Fruit fly (Drosophila melanogaster) whole organism, prepupa: ENCODE results near the gene Gfat2.

ENCODE experiments used
- CG11902 ChIP-seq: fragments of 200-800 bp; sonication (Bioruptor generic); optimal IDR thresholded peaks from 3 replicates; lab custom pipeline; 2016; ENCODE audit warnings: missing biosample characterization, missing genetic modification characterization
- CG31627 ChIP-seq: fragments of 200-800 bp; sonication (Bioruptor generic); optimal IDR thresholded peaks from 3 replicates; lab custom pipeline; 2016; ENCODE audit warnings: missing biosample characterization, missing genetic modification characterization
- CG32006 ChIP-seq: fragments of 200-800 bp; sonication (Bioruptor generic); optimal IDR thresholded peaks from 3 replicates; lab custom pipeline; 2017; ENCODE audit warnings: missing biosample characterization, mild to moderate bottlenecking, missing genetic modification characterization
- CG34406 ChIP-seq: fragments of 200-800 bp; sonication (Bioruptor generic); optimal IDR thresholded peaks from 3 replicates; lab custom pipeline; 2016; ENCODE audit warnings: missing biosample characterization, missing genetic modification characterization
- CG3919 ChIP-seq: fragments of 200-800 bp; sonication (Bioruptor generic); optimal IDR thresholded peaks from 3 replicates; lab custom pipeline; 2016; ENCODE audit warnings: missing biosample characterization, missing genetic modification characterization
- CG4318 ChIP-seq: fragments of 200-800 bp; sonication (Bioruptor generic); optimal IDR thresholded peaks from 3 replicates; lab custom pipeline; 2017; ENCODE audit warnings: missing biosample characterization, mild to moderate bottlenecking, missing genetic modification characterization
- CG6163 ChIP-seq: fragments of 200-800 bp; sonication (Bioruptor generic); IDR thresholded peaks from 3 replicates; pipeline ENCODE4 v1.3.6; 2022; ENCODE audit warnings: missing biosample characterization, missing genetic modification characterization
- CG6792 ChIP-seq: fragments of 200-800 bp; sonication (Bioruptor generic); optimal IDR thresholded peaks from 3 replicates; lab custom pipeline; 2016; ENCODE audit warnings: missing biosample characterization, missing genetic modification characterization
- CG6808 ChIP-seq: fragments of 200-800 bp; sonication (Bioruptor generic); optimal IDR thresholded peaks from 3 replicates; lab custom pipeline; 2017; ENCODE audit warnings: missing biosample characterization, missing genetic modification characterization, mild to moderate bottlenecking, moderate library complexity, missing genetic modification reagents
- CG8119 ChIP-seq: fragments of 200-800 bp; sonication (Bioruptor generic); IDR thresholded peaks from 3 replicates; pipeline ENCODE4 v1.3.6; 2022; ENCODE audit warnings: missing biosample characterization, missing genetic modification characterization
- CG8319 ChIP-seq: fragments of 200-800 bp; sonication (Bioruptor generic); optimal IDR thresholded peaks from 3 replicates; lab custom pipeline; 2016; ENCODE audit warnings: missing biosample characterization, missing genetic modification characterization
- CG8632 ChIP-seq: fragments of 200-800 bp; sonication (Bioruptor generic); optimal IDR thresholded peaks from 3 replicates; lab custom pipeline; 2016; ENCODE audit warnings: missing biosample characterization, missing genetic modification characterization
- CG9139 ChIP-seq: fragments of 200-800 bp; sonication (Bioruptor generic); optimal IDR thresholded peaks from 3 replicates; lab custom pipeline; 2017; ENCODE audit warnings: missing biosample characterization, mild to moderate bottlenecking, missing genetic modification characterization
- Eip75B ChIP-seq: fragments of 200-800 bp; sonication (Bioruptor generic); optimal IDR thresholded peaks from 3 replicates; lab custom pipeline; 2016; ENCODE audit warnings: missing biosample characterization, missing genetic modification characterization
- Eip78C ChIP-seq: fragments of 200-800 bp; sonication (Bioruptor generic); peaks from one replicate; lab custom pipeline; 2016; ENCODE audit warnings: missing biosample characterization, missing genetic modification characterization
- Eip93F ChIP-seq: fragments of 200-800 bp; sonication (Bioruptor generic); optimal IDR thresholded peaks from 2 replicates; lab custom pipeline; 2016; ENCODE audit warnings: missing biosample characterization, mild to moderate bottlenecking, missing genetic modification characterization
- Ets96B ChIP-seq: fragments of 200-800 bp; optimal IDR thresholded peaks from 2 replicates; lab custom pipeline; 2019; ENCODE audit warnings: missing biosample characterization, mild to moderate bottlenecking, missing genetic modification characterization, moderate library complexity
- Gug ChIP-seq: fragments of 200-800 bp; sonication (Bioruptor generic); IDR thresholded peaks from 2 replicates; pipeline ENCODE4 v1.3.6; 2022; ENCODE audit warnings: missing biosample characterization, missing genetic modification characterization
- Hr38 ChIP-seq: sonication (Bioruptor generic); optimal IDR thresholded peaks from 2 replicates; lab custom pipeline; 2016; ENCODE audit warnings: missing biosample characterization, missing genetic modification characterization
- Hr39 ChIP-seq: fragments of 200-800 bp; sonication (Bioruptor generic); optimal IDR thresholded peaks from 2 replicates; lab custom pipeline; 2016; ENCODE audit warnings: missing biosample characterization, missing genetic modification characterization
- Hr4 ChIP-seq: fragments of 200-800 bp; sonication (Bioruptor generic); optimal IDR thresholded peaks from 3 replicates; lab custom pipeline; 2016; ENCODE audit warnings: missing biosample characterization, missing genetic modification characterization
- OdsH ChIP-seq: fragments of 200-800 bp; sonication (Bioruptor generic); optimal IDR thresholded peaks from 3 replicates; lab custom pipeline; 2016; ENCODE audit warnings: missing biosample characterization, missing genetic modification characterization
- Smox ChIP-seq: fragments of 200-800 bp; sonication (Bioruptor generic); optimal IDR thresholded peaks from 3 replicates; lab custom pipeline; 2016; ENCODE audit warnings: missing biosample characterization, missing genetic modification characterization
- Sox102F ChIP-seq: fragments of 200-800 bp; sonication (Bioruptor generic); optimal IDR thresholded peaks from 2 replicates; lab custom pipeline; 2016; ENCODE audit warnings: missing biosample characterization, mild to moderate bottlenecking, missing genetic modification characterization
- Sox14 ChIP-seq: fragments of 200-800 bp; sonication (Bioruptor generic); optimal IDR thresholded peaks from 3 replicates; lab custom pipeline; 2016; ENCODE audit warnings: missing biosample characterization, missing genetic modification characterization
- Sox15 ChIP-seq: fragments of 200-800 bp; sonication (Bioruptor generic); optimal IDR thresholded peaks from 3 replicates; lab custom pipeline; 2016; ENCODE audit warnings: missing biosample characterization, missing genetic modification characterization
- acj6 ChIP-seq: fragments of 200-800 bp; sonication (Bioruptor generic); optimal IDR thresholded peaks from 3 replicates; lab custom pipeline; 2016; ENCODE audit warnings: missing biosample characterization, missing genetic modification characterization
- dac ChIP-seq: fragments of 200-800 bp; sonication (Bioruptor generic); optimal IDR thresholded peaks from 2 replicates; lab custom pipeline; 2017; ENCODE audit warnings: missing biosample characterization, mild to moderate bottlenecking, missing genetic modification characterization
- eg ChIP-seq: fragments of 200-800 bp; sonication (Bioruptor generic); IDR thresholded peaks from 3 replicates; pipeline ENCODE4 v1.3.6; 2022; ENCODE audit warnings: missing biosample characterization, missing genetic modification characterization
- esn ChIP-seq: fragments of 200-800 bp; sonication (Bioruptor generic); optimal IDR thresholded peaks from 2 replicates; lab custom pipeline; 2016; ENCODE audit warnings: missing biosample characterization, mild to moderate bottlenecking, missing genetic modification characterization, moderate library complexity
- fd59A ChIP-seq: fragments of 200-800 bp; sonication (Bioruptor generic); optimal IDR thresholded peaks from 2 replicates; lab custom pipeline; 2017; ENCODE audit warnings: missing biosample characterization, mild to moderate bottlenecking, missing genetic modification characterization, missing genetic modification reagents
- fd85E ChIP-seq: fragments of 200-800 bp; sonication (Bioruptor generic); optimal IDR thresholded peaks from 3 replicates; lab custom pipeline; 2016; ENCODE audit warnings: missing biosample characterization, missing genetic modification characterization
- fkh ChIP-seq: fragments of 200-800 bp; sonication (Bioruptor generic); optimal IDR thresholded peaks from 3 replicates; lab custom pipeline; 2017; ENCODE audit warnings: missing biosample characterization, mild to moderate bottlenecking, missing genetic modification characterization, moderate library complexity
- lz ChIP-seq: fragments of 200-800 bp; sonication (Bioruptor generic); optimal IDR thresholded peaks from 3 replicates; lab custom pipeline; 2016; ENCODE audit warnings: missing biosample characterization, missing genetic modification characterization
- net ChIP-seq: fragments of 200-800 bp; sonication (Bioruptor generic); optimal IDR thresholded peaks from 3 replicates; lab custom pipeline; 2016; ENCODE audit warnings: missing biosample characterization, missing genetic modification characterization
- salr ChIP-seq, 2 experiments: fragments of 200-800 bp; sonication (Bioruptor generic); optimal IDR thresholded peaks; 3 replicates each; lab custom pipeline; 2016 to 2018; ENCODE audit warnings: missing biosample characterization in 2 of 2, missing genetic modification characterization in 2 of 2, mild to moderate bottlenecking in 1 of 2
- spab ChIP-seq: fragments of 200-800 bp; sonication (Bioruptor generic); optimal IDR thresholded peaks from 2 replicates; lab custom pipeline; 2017; ENCODE audit warnings: missing biosample characterization, mild to moderate bottlenecking, missing genetic modification characterization, missing genetic modification reagents
- svp ChIP-seq: fragments of 200-800 bp; sonication (Bioruptor generic); peaks from one replicate; lab custom pipeline; 2016; ENCODE audit warnings: missing biosample characterization, missing genetic modification characterization
- vri ChIP-seq: fragments of 200-800 bp; sonication (Bioruptor generic); optimal IDR thresholded peaks from 3 replicates; lab custom pipeline; 2016; ENCODE audit warnings: missing biosample characterization, mild to moderate bottlenecking, missing genetic modification characterization

Gfat2 gene

DNA sequence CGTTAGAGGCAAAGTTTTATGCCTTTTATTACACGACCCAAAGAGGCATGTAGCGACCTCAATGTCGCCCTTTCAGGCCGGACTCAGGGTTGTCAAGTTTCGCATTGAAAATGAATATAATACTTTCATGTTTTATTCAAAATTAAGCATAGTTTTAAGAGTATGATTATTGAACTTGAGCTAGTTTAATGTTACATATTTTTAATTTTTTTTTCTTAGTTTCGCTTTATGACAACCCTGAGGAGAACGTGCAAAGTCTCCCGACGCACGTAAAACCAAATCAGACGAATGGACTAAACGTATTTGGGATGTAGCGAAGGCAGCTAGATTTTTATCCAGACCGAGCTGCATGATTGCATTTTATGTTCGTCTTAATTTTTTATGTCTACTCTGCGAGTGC is 33.6 kb downstream of the Gfat2 start:
- TF ChIP-seq esn (no peak), Gug (GFP tag; lab: Robert Waterston, UW) (no peak), lz (GFP tag; lab: Kevin White, UChicago) (no peak), CG8319 (GFP tag; lab: Kevin White, UChicago) (no peak), Smox (GFP tag; lab: Kevin White, UChicago) (no peak), Hr39 (GFP tag; lab: Kevin White, UChicago) (no peak), fd59A (GFP tag; lab: Kevin White, UChicago) (no peak), CG8632 (GFP tag; lab: Kevin White, UChicago) (no peak), CG4318 (GFP tag; lab: Kevin White, UChicago) (no peak), CG11902 (GFP tag; lab: Kevin White, UChicago) (no peak), Hr4 (GFP tag; lab: Kevin White, UChicago) (no peak), spab (GFP tag; lab: Kevin White, UChicago) (no peak), fkh (GFP tag; lab: Kevin White, UChicago) (no peak)
- TF ChIP-seq, all 60 proteins: peak for 0

DNA sequence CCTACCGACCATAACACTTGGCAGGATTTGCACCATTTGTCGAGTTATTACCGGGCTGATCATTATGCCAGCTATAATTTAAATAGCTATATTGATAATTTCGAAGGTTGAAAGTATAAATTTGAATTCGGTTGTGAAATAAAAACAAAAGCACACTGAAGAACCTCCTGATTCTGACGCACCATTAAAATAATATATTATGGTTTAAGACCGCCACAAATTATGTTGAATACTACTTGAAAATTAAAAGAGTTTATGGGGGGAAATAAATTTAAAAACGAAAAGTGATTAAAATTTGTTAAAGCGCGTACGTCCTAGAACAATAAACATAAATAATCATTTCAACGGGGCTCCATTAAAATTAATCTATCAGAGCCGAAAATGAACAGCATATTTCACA is 35.1 kb downstream of the Gfat2 start, which contains the start of gene CG12516:
Gene CG12516 (minus strand): TSS at position 101 of the 400 bp plus-strand sequence.
- TF ChIP-seq CG6808 (GFP tag; lab: Kevin White, UChicago) (no peak), Eip78C (GFP tag; lab: Kevin White, UChicago) (no peak), CG8119 (GFP tag; lab: Robert Waterston, UW) (no peak), dac (GFP tag; lab: Kevin White, UChicago) (no peak), Smox (GFP tag; lab: Kevin White, UChicago) (no peak), esn (no peak), Hr4 (GFP tag; lab: Kevin White, UChicago) (no peak), Ets96B (tag; lab: Kevin White, UChicago) (no peak), Sox14 (GFP tag; lab: Kevin White, UChicago) (no peak), spab (GFP tag; lab: Kevin White, UChicago) (no peak), CG3919 (no peak), salr (GFP tag; optimal IDR thresholded peaks at IDR 0.05; lab: Kevin White, UChicago) (no peak), CG11902 (GFP tag; lab: Kevin White, UChicago) (no peak), CG32006 (no peak), Eip93F (GFP tag; lab: Kevin White, UChicago) (no peak), Sox15 (GFP tag; lab: Kevin White, UChicago) (no peak), CG6792 (GFP tag; lab: Kevin White, UChicago) (no peak), net (GFP tag; lab: Kevin White, UChicago) (no peak)

DNA sequence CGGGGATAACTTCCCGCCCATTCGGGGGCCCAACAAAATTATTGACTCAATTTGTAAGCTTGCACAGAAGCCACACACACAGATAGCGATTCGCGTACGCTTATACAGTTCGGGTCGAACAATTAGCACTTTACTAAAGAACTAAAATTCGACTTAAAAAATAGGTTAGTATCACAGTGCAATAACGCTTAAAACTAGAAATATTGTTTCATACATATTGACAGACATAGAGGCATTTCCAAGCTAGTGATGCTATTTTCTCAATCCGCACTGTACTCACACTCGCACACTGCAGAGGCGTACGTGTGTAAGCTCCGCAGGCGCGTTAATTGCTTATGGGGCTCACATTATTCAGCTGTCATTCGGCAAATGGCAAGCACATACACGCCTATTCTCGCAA is 42.1 kb downstream of the Gfat2 start:
- no peak for TF ChIP-seq vri (GFP tag; lab: Kevin White, UChicago)
- TF ChIP-seq Eip93F (GFP tag; lab: Kevin White, UChicago): no peak
- no peak for TF ChIP-seq fd85E (GFP tag; lab: Kevin White, UChicago)
- peak; percentile 6 for TF ChIP-seq Hr39 (GFP tag; lab: Kevin White, UChicago)
- no peak for TF ChIP-seq salr (GFP tag; optimal IDR thresholded peaks at IDR 0.05; lab: Kevin White, UChicago)
- no peak for TF ChIP-seq CG8632 (GFP tag; lab: Kevin White, UChicago)
- TF ChIP-seq Sox102F: no peak
- 0 out of 3 replicates have a peak, but pooled peaks have one; percentile 20 for TF ChIP-seq eg (GFP tag; lab: Robert Waterston, UW)
- no peak for TF ChIP-seq CG11902 (GFP tag; lab: Kevin White, UChicago)
- TF ChIP-seq svp (GFP tag; lab: Kevin White, UChicago): peak; percentile 37
- no peak for TF ChIP-seq CG4318 (GFP tag; lab: Kevin White, UChicago)
- TF ChIP-seq Sox14 (GFP tag; lab: Kevin White, UChicago): no peak
- TF ChIP-seq CG31627 (GFP tag; lab: Kevin White, UChicago): no peak
- TF ChIP-seq Eip78C (GFP tag; lab: Kevin White, UChicago): peak; percentile 51
- no peak for TF ChIP-seq CG6792 (GFP tag; lab: Kevin White, UChicago)
- TF ChIP-seq CG32006: peak; percentile 22
- TF ChIP-seq acj6 (GFP tag; lab: Kevin White, UChicago): no peak
- TF ChIP-seq Hr38 (GFP tag; lab: Kevin White, UChicago): no peak
- TF ChIP-seq CG34406 (GFP tag; lab: Kevin White, UChicago): no peak
- no peak for TF ChIP-seq CG9139 (GFP tag; lab: Kevin White, UChicago)
- TF ChIP-seq dac (GFP tag; lab: Kevin White, UChicago): no peak
- 0 out of 3 replicates have a peak, but pooled peaks have one; percentile 39 for TF ChIP-seq CG6163
- TF ChIP-seq lz (GFP tag; lab: Kevin White, UChicago): no peak
- no peak for TF ChIP-seq Eip75B (GFP tag; lab: Kevin White, UChicago)
- no peak for TF ChIP-seq OdsH (GFP tag; lab: Kevin White, UChicago)
